Fruit fly (Drosophila melanogaster) whole organism, adult: ENCODE measurements around the gene Dup99B.
A peak's percentile ranks its signal among the peaks of the same experiment; 100 is the strongest.

Experiments used
- CG11617 ChIP-seq: fragments of 200-800 bp; sonication (Bioruptor generic); optimal IDR thresholded peaks from 2 replicates; lab custom pipeline; 2017; ENCODE audit warnings: mild to moderate bottlenecking, missing biosample characterization, missing genetic modification reagents, missing genetic modification characterization
- CG12768 ChIP-seq: fragments of 200-800 bp; sonication (Bioruptor generic); optimal IDR thresholded peaks from 2 replicates; lab custom pipeline; 2017; ENCODE audit warnings: missing biosample characterization, missing genetic modification characterization, mild to moderate bottlenecking, moderate library complexity, missing genetic modification reagents
- CG14711 ChIP-seq: fragments of 200-800 bp; sonication (Bioruptor generic); optimal IDR thresholded peaks from 2 replicates; lab custom pipeline; 2018; ENCODE audit warnings: missing biosample characterization, mild to moderate bottlenecking, missing genetic modification characterization, moderate library complexity
- CG1620 ChIP-seq: fragments of 200-800 bp; sonication (Bioruptor generic); optimal IDR thresholded peaks from 2 replicates; lab custom pipeline; 2016; ENCODE audit warnings: missing biosample characterization, missing genetic modification characterization
- CG33017 ChIP-seq: fragments of 200-800 bp; sonication (Bioruptor generic); optimal IDR thresholded peaks from 2 replicates; lab custom pipeline; 2018; ENCODE audit warnings: missing biosample characterization, mild to moderate bottlenecking, missing genetic modification characterization, moderate library complexity
- CG5204 ChIP-seq: fragments of 200-800 bp; sonication (Bioruptor generic); optimal IDR thresholded peaks from 2 replicates; lab custom pipeline; 2016; ENCODE audit warnings: missing biosample characterization, missing genetic modification characterization
- CG7045 ChIP-seq: fragments of 200-800 bp; sonication (Bioruptor generic); optimal IDR thresholded peaks from 2 replicates; lab custom pipeline; 2017; ENCODE audit warnings: missing biosample characterization, mild to moderate bottlenecking, missing genetic modification characterization
- CG7101 ChIP-seq: fragments of 200-800 bp; sonication (Bioruptor generic); optimal IDR thresholded peaks from 2 replicates; lab custom pipeline; 2018; ENCODE audit warnings: missing biosample characterization, mild to moderate bottlenecking, missing genetic modification characterization, moderate library complexity
- Clk ChIP-seq: fragments of 200-800 bp; sonication (Bioruptor generic); optimal IDR thresholded peaks from 2 replicates; lab custom pipeline; 2017; ENCODE audit warnings: missing biosample characterization, missing genetic modification characterization
- Hr96 ChIP-seq: fragments of 200-800 bp; sonication (Bioruptor generic); optimal IDR thresholded peaks from 2 replicates; lab custom pipeline; 2016; ENCODE audit warnings: missing biosample characterization, missing genetic modification characterization
- Mnt ChIP-seq: fragments of 200-800 bp; sonication (Bioruptor generic); optimal IDR thresholded peaks from 2 replicates; lab custom pipeline; 2016; ENCODE audit warnings: missing biosample characterization, mild to moderate bottlenecking, missing genetic modification characterization
- bab1 ChIP-seq: fragments of 200-800 bp; sonication (Bioruptor generic); optimal IDR thresholded peaks from 3 replicates; lab custom pipeline; 2019; ENCODE audit warnings: missing biosample characterization, mild to moderate bottlenecking, missing genetic modification characterization, moderate library complexity
- cic ChIP-seq: fragments of 200-800 bp; sonication (Bioruptor generic); optimal IDR thresholded peaks from 2 replicates; lab custom pipeline; 2017; ENCODE audit warnings: missing biosample characterization, mild to moderate bottlenecking, missing genetic modification characterization, moderate library complexity
- cnc ChIP-seq, 2 experiments: fragments of >200 bp; optimal IDR thresholded peaks; 2 replicates each; lab custom pipeline; 2017
- kay ChIP-seq: fragments of 200-800 bp; sonication (Bioruptor generic); peaks from one replicate; lab custom pipeline; 2016; ENCODE audit warnings: missing biosample characterization, missing genetic modification characterization, borderline replicate concordance
- pad ChIP-seq: fragments of 200-800 bp; sonication (Bioruptor generic); optimal IDR thresholded peaks from 3 replicates; lab custom pipeline; 2017; ENCODE audit warnings: missing biosample characterization, missing genetic modification characterization, mild to moderate bottlenecking, moderate library complexity, missing genetic modification reagents
- tj ChIP-seq: fragments of 200-800 bp; sonication (Bioruptor generic); optimal IDR thresholded peaks from 3 replicates; lab custom pipeline; 2017; ENCODE audit warnings: missing biosample characterization, mild to moderate bottlenecking, missing genetic modification characterization, moderate library complexity
- toe ChIP-seq: fragments of 200-800 bp; sonication (Bioruptor generic); optimal IDR thresholded peaks from 2 replicates; lab custom pipeline; 2016; ENCODE audit warnings: missing biosample characterization, missing genetic modification characterization

Gene Dup99B

dm6 chr3R:29671060-29671707, 44.0 kb downstream of the Dup99B start, which contains the start of gene Obp99a:
TSS of gene Obp99a (plus strand) at chr3R:29671657.
- TF ChIP-seq CG33017 (tag; lab: Kevin White, UChicago): no peak
- no peak for TF ChIP-seq CG1620 (GFP tag; lab: Kevin White, UChicago)
- TF ChIP-seq tj (GFP tag; lab: Kevin White, UChicago): peak; percentile 94
- TF ChIP-seq CG7101 (tag; lab: Kevin White, UChicago): no peak
- TF ChIP-seq cic (GFP tag; lab: Kevin White, UChicago): no peak
- TF ChIP-seq toe (GFP tag; lab: Kevin White, UChicago): no peak

dm6 chr3R:29668777-29669176, 46.4 kb downstream of the Dup99B start, which contains the start of the genes ppk20 and ppk30:
TSS of gene ppk20 (minus strand) at chr3R:29668877.
TSS of gene ppk30 (plus strand) at chr3R:29669149.
- no peak for TF ChIP-seq CG7101 (tag; lab: Kevin White, UChicago)
- no peak for TF ChIP-seq kay (GFP tag; lab: Kevin White, UChicago)
- TF ChIP-seq Hr96 (GFP tag; lab: Kevin White, UChicago): no peak
- no peak for TF ChIP-seq CG7045 (GFP tag; lab: Kevin White, UChicago)
- TF ChIP-seq cic (GFP tag; lab: Kevin White, UChicago): no peak
- TF ChIP-seq cnc (optimal IDR thresholded peaks at IDR 0.05; lab: Kevin White, UChicago): no peak
- no peak for TF ChIP-seq Clk (GFP tag; lab: Kevin White, UChicago)
- TF ChIP-seq CG5204 (GFP tag; lab: Kevin White, UChicago): no peak
- TF ChIP-seq CG12768 (GFP tag; lab: Kevin White, UChicago): no peak
- TF ChIP-seq CG1620 (GFP tag; lab: Kevin White, UChicago): no peak
- no peak for TF ChIP-seq CG11617
- TF ChIP-seq CG33017 (tag; lab: Kevin White, UChicago): no peak
- no peak for TF ChIP-seq Mnt (GFP tag; lab: Kevin White, UChicago)
- no peak for TF ChIP-seq pad (GFP tag; lab: Kevin White, UChicago)
- TF ChIP-seq CG14711: no peak
- TF ChIP-seq bab1 (GFP tag; lab: Kevin White, UChicago): no peak
